Fruit fly (Drosophila melanogaster) whole organism, wandering third instar larva: ENCODE results near the gene Sbds.

Experiments
- Abd-B ChIP-seq: fragments of >200 bp; optimal IDR thresholded peaks from 2 replicates; lab custom pipeline; 2017; ENCODE audit warnings: missing biosample characterization, missing genetic modification characterization
- CrebA ChIP-seq: fragments of 200-800 bp; sonication (Bioruptor generic); optimal IDR thresholded peaks from 2 replicates; lab custom pipeline; 2016; ENCODE audit warnings: missing biosample characterization, mild to moderate bottlenecking, missing genetic modification characterization, borderline replicate concordance
- Hnf4 ChIP-seq: fragments of 200-800 bp; sonication (Bioruptor generic); optimal IDR thresholded peaks from 2 replicates; lab custom pipeline; 2016; ENCODE audit warnings: missing biosample characterization, mild to moderate bottlenecking, missing genetic modification characterization
- Sp1 ChIP-seq: fragments of 200-800 bp; sonication (Bioruptor generic); optimal IDR thresholded peaks from 3 replicates; lab custom pipeline; 2019; ENCODE audit warnings: missing biosample characterization, mild to moderate bottlenecking, missing genetic modification characterization, moderate library complexity
- Vsx2 ChIP-seq: fragments of 200-300, 225-300 bp; sonication (Bioruptor generic); optimal IDR thresholded peaks from 2 replicates; lab custom pipeline; 2018; ENCODE audit warnings: missing biosample characterization, missing genetic modification characterization; ENCODE audit not compliant: partially characterized antibody
- dl ChIP-seq, 2 experiments: fragments of 175-275, 200-275 bp in 1 of 2; fragments of 200-275 bp in 1 of 2; sonication (Bioruptor generic); optimal IDR thresholded peaks; lab custom pipeline; 2018; ENCODE audit warnings: mild to moderate bottlenecking in 2 of 2, missing biosample characterization in 2 of 2, missing genetic modification characterization in 2 of 2, moderate library complexity in 2 of 2; ENCODE audit not compliant: partially characterized antibody in 2 of 2, insufficient read depth in 1 of 2
- h ChIP-seq: fragments of 200-800 bp; sonication (Bioruptor generic); optimal IDR thresholded peaks from 3 replicates; lab custom pipeline; 2016; ENCODE audit warnings: missing biosample characterization, mild to moderate bottlenecking, missing genetic modification characterization
- pan ChIP-seq: fragments of >200 bp; optimal IDR thresholded peaks from 2 replicates; lab custom pipeline; 2017
- psq ChIP-seq: fragments of 200-800 bp; sonication (Bioruptor generic); optimal IDR thresholded peaks from 3 replicates; lab custom pipeline; 2017; ENCODE audit warnings: missing biosample characterization, mild to moderate bottlenecking, missing genetic modification characterization, moderate library complexity
- sage ChIP-seq: fragments of 200-800 bp; sonication (Bioruptor generic); optimal IDR thresholded peaks from 2 replicates; lab custom pipeline; 2016; ENCODE audit warnings: missing biosample characterization, mild to moderate bottlenecking, missing genetic modification characterization
- tai ChIP-seq: sonication (Bioruptor generic); optimal IDR thresholded peaks from 2 replicates; lab custom pipeline; 2016; ENCODE audit warnings: missing biosample characterization, missing genetic modification characterization
- usp ChIP-seq: fragments of >200 bp; optimal IDR thresholded peaks from 2 replicates; lab custom pipeline; 2017; ENCODE audit warnings: missing biosample characterization, missing genetic modification characterization

- TF ChIP-seq psq (GFP tag; lab: Kevin White, UChicago) = no peak
- no peak for TF ChIP-seq usp (GFP tag; lab: Kevin White, UChicago)
- TF ChIP-seq sage (GFP tag; lab: Kevin White, UChicago) = no peak
- no peak for TF ChIP-seq tai (GFP tag; lab: Kevin White, UChicago)
- no peak for TF ChIP-seq Sp1
- TF ChIP-seq CrebA (GFP tag; lab: Kevin White, UChicago) = no peak
- no peak for TF ChIP-seq Hnf4 (GFP tag; lab: Kevin White, UChicago)
- TF ChIP-seq pan (lab: Kevin White, UChicago) = no peak
- no peak for TF ChIP-seq dl (GFP tag; optimal IDR thresholded peaks at IDR 0.05; lab: Kevin White, UChicago; ENCODE audit: insufficient read depth in 1 of 2, partially characterized antibody in 2 of 2)
- TF ChIP-seq Vsx2 = no peak
- no peak for TF ChIP-seq h (GFP tag; lab: Kevin White, UChicago)
- TF ChIP-seq Abd-B = no peak
Observed at dm6 chr3L:6706723-6707591, 45.8 kb upstream of the Sbds start.
